Worm (Caenorhabditis elegans): ENCODE measurements around the gene Y110A2AL.5.
A peak's percentile ranks its signal among the peaks of the same experiment; 100 is the strongest.

Y110A2AL.5 gene

DNA sequence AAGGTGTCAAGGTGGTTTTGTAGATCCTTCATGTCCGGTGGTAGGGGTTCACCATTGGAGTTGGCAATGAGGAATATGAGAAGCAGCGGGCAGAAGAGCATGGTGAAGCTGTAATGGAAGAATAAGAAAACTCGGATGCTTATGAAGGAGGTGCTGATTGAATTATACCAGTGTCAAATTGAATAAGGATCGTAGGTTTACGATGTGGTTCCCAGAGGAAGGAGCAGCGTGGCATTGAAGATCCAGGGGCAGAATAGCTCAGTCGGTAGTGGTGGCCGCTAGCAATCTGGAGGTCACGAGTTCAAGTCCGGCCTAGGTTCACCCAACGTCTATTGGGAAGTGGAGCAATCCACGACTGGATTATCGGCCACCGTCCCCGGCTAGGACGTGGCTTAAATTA, 22.8 kb upstream of the Y110A2AL.5 start, which contains the start of gene Y110A2AL.6:
TSS of gene Y110A2AL.6 (minus strand) at position 101 of the 400 bp plus-strand sequence.
- TF ChIP-seq gei-8 (GFP tag; optimal IDR thresholded peaks at IDR 0.05) (no peak), T20F7.1 (GFP tag; optimal IDR thresholded peaks at IDR 0.05) (no peak), ceh-20 (GFP tag; IDR thresholded peaks at IDR 0.05) (no peak), ceh-62 (tag; optimal IDR thresholded peaks at IDR 0.05) (no peak), nhr-25 (tag; optimal IDR thresholded peaks at IDR 0.05; ENCODE audit: borderline replicate concordance, insufficient read depth) (no peak)

DNA sequence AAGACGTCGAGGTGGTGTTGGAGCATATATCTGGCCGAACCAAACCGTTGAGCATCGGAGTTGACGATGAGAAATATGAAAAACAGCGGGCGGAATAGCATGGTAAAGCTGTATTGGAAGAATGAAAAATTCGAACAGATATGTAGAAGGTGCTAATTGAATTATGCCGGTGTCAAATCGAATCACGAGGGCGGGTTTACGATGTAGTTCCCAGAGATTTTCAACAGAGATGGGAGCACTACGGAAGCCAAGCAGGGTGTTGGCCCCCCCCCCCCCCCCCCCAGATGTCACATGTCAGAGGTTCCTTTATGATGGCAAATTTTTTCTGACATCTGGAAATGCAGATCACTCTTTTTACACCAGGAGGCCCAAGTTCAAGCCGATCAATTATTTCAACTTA, 21.2 kb upstream of the Y110A2AL.5 start, which contains the start of gene Y110A2AL.7:
TSS of gene Y110A2AL.7 (minus strand) at position 101 of the 400 bp plus-strand sequence.
- TF ChIP-seq aly-2 (tag; optimal IDR thresholded peaks at IDR 0.05) (no peak), Y75B8A.6 (GFP tag; IDR thresholded peaks at IDR 0.05) (no peak), unc-62 (GFP tag; optimal IDR thresholded peaks at IDR 0.05 in 1 of 2) (peak in 1 of 2 experiments; percentile 64), unc-62 (tag; optimal IDR thresholded peaks at IDR 0.05) (no peak)

DNA sequence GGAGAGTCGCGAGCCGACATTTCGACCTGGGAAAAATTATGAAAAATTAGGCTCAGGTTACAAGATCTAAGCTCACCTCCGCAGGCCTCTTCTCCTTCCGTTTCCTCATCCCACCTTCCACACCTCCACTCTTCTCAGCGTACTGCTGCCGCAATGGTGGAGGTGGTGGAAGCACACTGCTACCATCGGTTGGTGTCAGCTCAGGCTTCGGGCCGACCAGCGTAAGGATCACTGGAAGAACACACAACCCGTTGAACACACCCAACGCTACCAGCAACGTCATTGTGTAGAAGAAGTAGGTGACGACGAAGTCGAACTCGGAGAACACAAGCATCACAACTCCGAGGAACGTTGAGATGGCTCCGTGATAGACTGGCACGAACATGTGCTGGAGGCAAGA, 18.7 kb upstream of the Y110A2AL.5 start:
- TF ChIP-seq set-16 (GFP tag; IDR thresholded peaks at IDR 0.05) (peak; percentile 54), F26F4.8 (GFP tag; conservative IDR thresholded peaks at IDR 0.05) (no peak), ceh-32 (tag; optimal IDR thresholded peaks at IDR 0.05; ENCODE audit: poor library complexity) (no peak)

ce11 chrII:2846552-2846951, 17.8 kb upstream of the Y110A2AL.5 start:
- TF ChIP-seq arid-1 (GFP tag; conservative IDR thresholded peaks at IDR 0.05): no peak
- TF ChIP-seq zip-2 (tag; optimal IDR thresholded peaks at IDR 0.05): no peak
- TF ChIP-seq madf-9 (GFP tag; conservative IDR thresholded peaks at IDR 0.05): no peak
- TF ChIP-seq daf-19 (GFP tag; conservative IDR thresholded peaks at IDR 0.05): no peak
- TF ChIP-seq dmd-8 (GFP tag; IDR thresholded peaks at IDR 0.05): no peak

DNA sequence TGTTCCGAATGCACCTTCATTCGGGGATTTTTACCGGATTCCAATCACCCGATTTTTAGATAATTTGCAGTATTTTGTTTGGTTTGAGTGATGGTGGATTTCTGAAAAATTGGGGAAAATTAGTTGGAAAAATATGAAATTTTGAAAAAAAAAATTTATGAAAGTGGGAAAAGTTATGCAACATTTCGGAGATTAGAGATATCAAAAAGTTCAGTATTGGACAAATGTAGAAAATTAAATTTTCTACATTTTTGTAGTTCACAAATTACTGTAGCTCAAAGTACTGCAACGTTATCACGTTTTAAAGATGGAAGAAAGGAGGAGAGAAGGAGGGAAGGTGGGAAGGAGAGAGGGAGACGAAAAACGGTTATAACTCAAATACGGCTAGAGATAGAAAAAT, 11.8 kb upstream of the Y110A2AL.5 start, which contains the start of gene ptc-3:
TSS of gene ptc-3 (minus strand) at position 101 of the 400 bp plus-strand sequence.
- no peak for TF ChIP-seq nhr-10 (tag; optimal IDR thresholded peaks at IDR 0.05)
- TF ChIP-seq spr-1 (tag; optimal IDR thresholded peaks at IDR 0.05): no peak
- no peak for TF ChIP-seq mep-1 (tag; optimal IDR thresholded peaks at IDR 0.05)
- no peak for TF ChIP-seq aha-1 (tag)
- no peak for TF ChIP-seq ama-1 (optimal IDR thresholded peaks at IDR 0.05)
- no peak for TF ChIP-seq F44E2.7 (GFP tag; IDR thresholded peaks at IDR 0.05)
- no peak for TF ChIP-seq lim-7 (GFP tag; IDR thresholded peaks at IDR 0.05)

DNA sequence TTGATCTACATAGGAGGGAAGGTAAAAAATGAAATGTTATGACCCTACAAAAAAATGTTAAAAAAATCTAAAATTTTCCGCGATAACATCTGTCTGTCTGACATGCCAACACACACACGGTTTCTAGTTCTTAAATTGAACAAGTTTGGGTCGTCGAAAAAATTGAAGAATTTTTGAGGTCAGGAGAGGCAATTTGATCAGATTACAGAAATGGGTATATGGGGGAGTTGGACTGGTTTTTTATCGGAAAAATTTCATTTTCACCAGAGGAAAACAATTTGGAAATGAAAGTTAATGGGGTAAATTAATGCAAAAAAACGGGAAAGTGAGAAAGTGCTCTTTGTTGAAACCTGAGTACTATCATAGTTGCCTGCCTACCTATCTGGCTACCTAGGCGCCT, 10.6 kb upstream of the Y110A2AL.5 start:
- TF ChIP-seq lin-13 (GFP tag; optimal IDR thresholded peaks at IDR 0.05) (no peak), jun-1 (tag; optimal IDR thresholded peaks at IDR 0.05) (no peak), mes-2 (tag; optimal IDR thresholded peaks at IDR 0.05; ENCODE audit: poor library complexity, severe bottlenecking) (no peak), egl-43 (GFP tag; IDR thresholded peaks at IDR 0.05) (no peak), mdt-29 (GFP tag; IDR thresholded peaks at IDR 0.05) (no peak), ceh-20 (GFP tag; IDR thresholded peaks at IDR 0.05) (no peak), F37D6.2 (tag; optimal IDR thresholded peaks at IDR 0.05) (no peak), aha-1 (tag) (no peak), T20F7.1 (GFP tag; optimal IDR thresholded peaks at IDR 0.05) (no peak), dve-1 (tag; optimal IDR thresholded peaks at IDR 0.05; ENCODE audit: insufficient read depth) (no peak)

DNA sequence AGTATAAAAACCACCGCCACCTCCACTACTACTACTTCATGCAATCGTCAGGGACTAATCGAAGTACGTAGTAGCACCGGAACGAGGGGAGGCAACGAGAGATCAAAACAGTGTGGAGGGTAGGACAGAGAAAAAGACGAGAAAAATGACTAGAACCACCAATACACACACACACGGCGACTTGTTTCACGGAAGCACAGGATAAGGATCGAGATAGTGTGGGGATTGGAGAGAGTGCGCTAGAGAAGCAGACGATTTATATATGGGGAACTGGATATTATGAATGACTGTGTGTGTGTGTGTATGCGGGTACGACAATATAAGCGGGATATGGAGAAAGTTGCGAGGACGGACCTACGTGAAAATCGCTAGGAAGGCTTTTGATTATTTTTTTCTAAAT, 9.5 kb upstream of the Y110A2AL.5 start:
- TF ChIP-seq nhr-25 (tag; optimal IDR thresholded peaks at IDR 0.05; ENCODE audit: borderline replicate concordance, insufficient read depth) (peak; percentile 15), zip-2 (tag; optimal IDR thresholded peaks at IDR 0.05) (no peak), hlh-30 (tag; optimal IDR thresholded peaks at IDR 0.05; ENCODE audit: insufficient read depth) (peak; percentile 14), nhr-28 (tag; optimal IDR thresholded peaks at IDR 0.05) (peak; percentile 53), mxl-2 (GFP tag; conservative IDR thresholded peaks at IDR 0.05) (no peak), snpc-1.2 (GFP tag; IDR thresholded peaks at IDR 0.05) (no peak), snpc-4 (tag; optimal IDR thresholded peaks at IDR 0.05) (no peak), aha-1 (tag) (peak; percentile 14), hlh-11 (tag; optimal IDR thresholded peaks at IDR 0.05) (peak; percentile 52)

Measured in whole organism, L4 larva.